Comparison of ENCODE assay signal across 2 fruit fly cellular contexts in the genomic region with DNA sequence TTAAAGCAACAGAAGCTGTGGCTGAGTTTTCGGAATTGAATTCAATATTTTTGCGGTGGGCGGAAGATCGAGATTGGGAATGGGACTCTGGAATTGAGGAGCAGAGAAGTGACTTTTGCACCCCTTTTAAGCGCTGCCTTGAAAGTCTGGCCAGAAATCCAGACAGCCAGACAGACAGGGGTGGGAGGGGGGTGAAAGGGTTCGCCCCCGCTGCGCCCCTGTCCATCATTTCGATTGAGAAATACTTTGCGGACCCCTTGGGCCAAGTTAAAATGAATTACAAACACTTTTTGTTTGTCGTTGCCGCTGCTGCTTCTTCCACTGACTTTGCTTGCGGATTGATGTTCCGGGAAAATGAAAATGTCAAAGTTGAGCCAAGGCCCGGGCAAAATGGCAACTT.
TF ChIP-seq lines count a peak whose summit lies in the region.

No protein-coding gene starts in this region.

- TF ChIP-seq CTCF in whole organism, embryonic (GFP tag; optimal IDR thresholded peaks at IDR 0.05; lab: Kevin White, UChicago): no peak

TF ChIP-seq in whole organism, embryonic, 481 proteins besides CTCF, POLR2A, EP300 and RAD21:
- TF ChIP-seq Usf (GFP tag; optimal IDR thresholded peaks at IDR 0.05; lab: Kevin White, UChicago) (no peak), crol (GFP tag; IDR thresholded peaks at IDR 0.05; lab: Robert Waterston, UW) (peak; percentile 58), Med (GFP tag; lab: Kevin White, UChicago) (peak; percentile 77)
TF ChIP-seq in whole organism, embryonic: peak in this region for 2.

TF ChIP-seq in whole organism, pupa, 21 proteins besides CTCF, POLR2A, EP300 and RAD21:
- TF ChIP-seq CG17806 (tag; optimal IDR thresholded peaks at IDR 0.05; lab: Kevin White, UChicago) (no peak), CG12605 (GFP tag; IDR thresholded peaks at IDR 0.05; lab: Robert Waterston, UW) (no peak), CG13204 (GFP tag; optimal IDR thresholded peaks at IDR 0.05; lab: Kevin White, UChicago) (peak; percentile 15), Snoo (tag; optimal IDR thresholded peaks at IDR 0.05; lab: Kevin White, UChicago) (peak; percentile 10), Ets98B (GFP tag; IDR thresholded peaks at IDR 0.05; lab: Robert Waterston, UW) (no peak)
